Fruit fly (Drosophila melanogaster): ENCODE measurements around the gene twy.

DNA sequence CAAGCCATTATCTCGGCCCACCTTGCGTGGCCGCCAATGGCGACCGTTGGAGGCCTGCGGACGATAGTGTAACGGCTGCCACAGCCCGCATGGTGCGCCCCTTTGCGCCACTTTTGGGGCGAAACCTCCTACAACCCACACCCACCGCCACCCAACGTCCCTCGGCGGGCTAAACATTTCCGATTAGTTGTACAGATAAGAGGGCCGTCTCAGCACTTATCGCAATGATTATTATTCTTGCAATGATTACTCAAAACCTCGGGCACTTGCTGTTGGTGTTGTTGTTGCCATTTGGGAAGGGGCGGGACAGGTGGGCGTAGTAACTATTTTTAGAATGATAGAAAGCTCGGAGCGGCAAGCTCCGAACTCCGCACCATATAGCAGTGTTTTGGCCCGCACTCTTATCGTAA is 20.5 kb downstream of the twy start:
- TF ChIP-seq CTCF (optimal IDR thresholded peaks at IDR 0.05) (no peak), CG8478 (optimal IDR thresholded peaks at IDR 0.05) (no peak)

Data from S2 (cell line).